Worm (Caenorhabditis elegans): ENCODE data around the gene Y39B6A.33.

DNA sequence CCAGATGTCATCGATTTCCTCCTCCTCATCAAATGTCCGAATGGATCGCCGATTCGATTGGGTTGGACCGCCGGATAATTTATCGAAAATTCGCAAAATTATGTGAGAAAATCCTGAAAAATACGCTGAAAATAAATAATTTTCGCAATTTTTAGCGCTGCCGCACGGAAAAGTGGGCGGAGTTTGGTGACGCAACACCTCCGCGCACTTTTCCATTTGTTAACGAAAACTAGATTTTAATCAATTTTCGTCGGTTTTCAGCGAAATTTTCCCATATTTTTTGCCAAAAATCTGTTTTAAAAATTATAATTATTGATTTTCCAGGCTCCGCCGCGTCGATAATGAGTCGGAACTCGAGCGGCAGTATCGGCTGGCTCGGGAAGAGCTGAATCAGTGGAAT, 740 bp upstream of the Y39B6A.33 start, which contains the start of gene Y39B6A.34:
- TF ChIP-seq klf-2 (GFP tag; conservative IDR thresholded peaks at IDR 0.05) (no peak), ztf-23 (GFP tag; IDR thresholded peaks at IDR 0.05) (no peak), T22C8.4 (GFP tag; IDR thresholded peaks at IDR 0.05) (no peak), tab-1 (GFP tag; IDR thresholded peaks at IDR 0.05) (no peak), flt-1 (GFP tag; IDR thresholded peaks at IDR 0.05) (no peak), med-1 (GFP tag; optimal IDR thresholded peaks at IDR 0.05; ENCODE audit: insufficient read depth) (no peak), ztf-29 (GFP tag; IDR thresholded peaks at IDR 0.05) (no peak), ref-1 (GFP tag; conservative IDR thresholded peaks at IDR 0.05) (no peak)
